Fruit fly (Drosophila melanogaster) whole organism, pupa: ENCODE data around the gene CG4313.
A peak's percentile ranks its signal among the peaks of the same experiment; 100 is the strongest.

Experiments used
- CG10348 ChIP-seq: fragments of 200-800 bp; sonication (Bioruptor generic); IDR thresholded peaks from 2 replicates; pipeline ENCODE4 v1.3.6; 2022; ENCODE audit warnings: missing biosample characterization, missing genetic modification characterization
- CG12605 ChIP-seq: fragments of 200-800 bp; sonication (Bioruptor generic); IDR thresholded peaks from 2 replicates; pipeline ENCODE4 v1.3.6; 2022; ENCODE audit warnings: missing biosample characterization, missing genetic modification characterization
- CG13204 ChIP-seq: fragments of 200-800 bp; sonication (Bioruptor generic); optimal IDR thresholded peaks from 2 replicates; lab custom pipeline; 2018; ENCODE audit warnings: missing biosample characterization, mild to moderate bottlenecking, missing genetic modification characterization, moderate library complexity
- CG14655 ChIP-seq: fragments of 200-800 bp; sonication (Bioruptor generic); optimal IDR thresholded peaks from 3 replicates; lab custom pipeline; 2017; ENCODE audit warnings: mild to moderate bottlenecking, missing biosample characterization, missing genetic modification reagents, missing genetic modification characterization
- CG15710 ChIP-seq: fragments of 200-800 bp; sonication (Bioruptor generic); optimal IDR thresholded peaks from 2 replicates; lab custom pipeline; 2018; ENCODE audit warnings: missing biosample characterization, mild to moderate bottlenecking, missing genetic modification characterization, moderate library complexity
- CG17806 ChIP-seq: fragments of 200-800 bp; sonication (Bioruptor generic); optimal IDR thresholded peaks from 2 replicates; lab custom pipeline; 2018; ENCODE audit warnings: missing biosample characterization, mild to moderate bottlenecking, missing genetic modification characterization, moderate library complexity
- CG32121 ChIP-seq: fragments of 200-800 bp; sonication (Bioruptor generic); IDR thresholded peaks from 2 replicates; pipeline ENCODE4 v1.3.6; 2022; ENCODE audit warnings: missing biosample characterization, missing genetic modification characterization
- CG34367 ChIP-seq: fragments of 200-800 bp; sonication (Bioruptor generic); optimal IDR thresholded peaks from 2 replicates; lab custom pipeline; 2018; ENCODE audit warnings: missing biosample characterization, mild to moderate bottlenecking, missing genetic modification characterization
- CG4496 ChIP-seq: fragments of 200-800 bp; sonication (Bioruptor generic); IDR thresholded peaks from 3 replicates; pipeline ENCODE4 v1.3.6; 2022; ENCODE audit warnings: missing biosample characterization, missing genetic modification characterization
- CG8159 ChIP-seq: fragments of 200-800 bp; sonication (Bioruptor generic); optimal IDR thresholded peaks from 3 replicates; lab custom pipeline; 2018; ENCODE audit warnings: missing biosample characterization, mild to moderate bottlenecking, missing genetic modification characterization, moderate library complexity
- CG8301 ChIP-seq: fragments of 200-800 bp; sonication (Bioruptor generic); optimal IDR thresholded peaks from 2 replicates; lab custom pipeline; 2018; ENCODE audit warnings: missing biosample characterization, mild to moderate bottlenecking, missing genetic modification characterization
- CG9948 ChIP-seq: fragments of 200-800 bp; sonication (Bioruptor generic); optimal IDR thresholded peaks from 2 replicates; lab custom pipeline; 2018; ENCODE audit warnings: missing biosample characterization, mild to moderate bottlenecking, missing genetic modification characterization, moderate library complexity
- D1 ChIP-seq: fragments of 200-800 bp; sonication (Bioruptor generic); optimal IDR thresholded peaks from 2 replicates; lab custom pipeline; 2018; ENCODE audit warnings: missing biosample characterization, mild to moderate bottlenecking, missing genetic modification characterization, moderate library complexity
- EcR ChIP-seq: fragments of 200-800 bp; sonication (Bioruptor generic); optimal IDR thresholded peaks from 3 replicates; lab custom pipeline; 2019; ENCODE audit warnings: missing biosample characterization, missing genetic modification characterization, mild to moderate bottlenecking, moderate library complexity, missing genetic modification reagents
- Ets98B ChIP-seq: fragments of 200-800 bp; sonication (Bioruptor generic); IDR thresholded peaks from 2 replicates; pipeline ENCODE4 v1.3.6; 2022; ENCODE audit warnings: missing biosample characterization, missing genetic modification characterization
- Pif1A ChIP-seq: fragments of 200-800 bp; sonication (Bioruptor generic); optimal IDR thresholded peaks from 3 replicates; lab custom pipeline; 2016; ENCODE audit warnings: missing biosample characterization, missing genetic modification characterization
- Pif1B ChIP-seq: fragments of 200-800 bp; sonication (Bioruptor generic); optimal IDR thresholded peaks from 3 replicates; lab custom pipeline; 2016; ENCODE audit warnings: missing biosample characterization, missing genetic modification characterization
- Snoo ChIP-seq: fragments of 200-800 bp; sonication (Bioruptor generic); optimal IDR thresholded peaks from 3 replicates; lab custom pipeline; 2017; ENCODE audit warnings: missing biosample characterization, mild to moderate bottlenecking, missing genetic modification characterization, inconsistent platforms
- fd96Ca ChIP-seq: fragments of 200-800 bp; sonication (Bioruptor generic); IDR thresholded peaks from 3 replicates; pipeline ENCODE4 v1.3.6; 2022; ENCODE audit warnings: missing biosample characterization, missing genetic modification characterization
- gl ChIP-seq: fragments of 200-800 bp; sonication (Bioruptor generic); optimal IDR thresholded peaks from 2 replicates; lab custom pipeline; 2018; ENCODE audit warnings: missing biosample characterization, mild to moderate bottlenecking, missing genetic modification characterization
- rn ChIP-seq: fragments of 200-800 bp; sonication (Bioruptor generic); IDR thresholded peaks from 2 replicates; pipeline ENCODE4 v1.3.6; 2022; ENCODE audit warnings: missing biosample characterization, missing genetic modification characterization

Gene CG4313

dm6 chrX:2008953-2009452 is 32.7 kb upstream of the CG4313 start, which contains the start of gene PIG-K:
Gene PIG-K (minus strand): TSS chrX:2009364.
- TF ChIP-seq CG8301 (tag; lab: Kevin White, UChicago) (no peak), fd96Ca (GFP tag; lab: Robert Waterston, UW) (no peak), EcR (GFP tag; lab: Kevin White, UChicago) (no peak), CG17806 (no peak), Snoo (tag; lab: Kevin White, UChicago) (no peak), CG32121 (GFP tag; lab: Robert Waterston, UW) (no peak), CG34367 (tag; lab: Kevin White, UChicago) (no peak), Pif1A (GFP tag; lab: Kevin White, UChicago) (no peak), Pif1B (GFP tag; lab: Kevin White, UChicago) (no peak), CG15710 (no peak), CG4496 (GFP tag; lab: Robert Waterston, UW) (no peak), CG9948 (no peak)

DNA sequence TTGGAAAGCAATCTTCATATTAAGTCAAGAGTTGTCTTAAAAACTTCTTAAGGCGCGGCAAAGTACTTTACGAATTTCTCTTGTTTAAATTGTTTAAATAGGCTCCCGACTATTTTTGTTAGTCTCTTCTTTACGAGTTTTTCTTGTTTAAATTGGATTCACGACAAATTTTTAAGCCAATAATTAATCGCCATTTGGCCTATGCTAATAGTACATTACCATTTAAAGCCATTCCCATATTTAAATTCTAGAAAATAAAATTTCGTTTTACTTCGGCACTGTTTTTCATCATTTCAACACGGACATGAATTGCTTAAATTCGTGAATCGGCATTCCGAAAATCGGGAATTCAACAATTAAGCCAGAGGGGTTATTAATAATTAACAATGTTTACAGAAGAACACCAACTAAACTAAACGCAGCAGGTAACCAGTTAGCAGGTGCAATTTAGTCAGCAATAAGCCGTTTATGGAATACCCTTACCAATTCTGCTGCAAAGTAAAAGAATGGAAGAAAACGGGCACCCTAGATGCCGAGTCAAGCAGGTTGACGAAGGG is 32.1 kb upstream of the CG4313 start:
- TF ChIP-seq CG4496 (GFP tag; lab: Robert Waterston, UW) (peak; percentile 61; the same call in 2 of the 3 replicates), Ets98B (GFP tag; lab: Robert Waterston, UW) (peak; percentile 51), CG9948 (peak; percentile 71), EcR (GFP tag; lab: Kevin White, UChicago) (no peak), rn (GFP tag; lab: Robert Waterston, UW) (peak; percentile 62), CG12605 (GFP tag; lab: Robert Waterston, UW) (0 out of 2 replicates have a peak, but pooled peaks have one; percentile 13), gl (tag; lab: Kevin White, UChicago) (no peak), CG10348 (GFP tag; lab: Robert Waterston, UW) (no peak), CG8301 (tag; lab: Kevin White, UChicago) (peak; percentile 64), CG34367 (tag; lab: Kevin White, UChicago) (peak; percentile 46), Snoo (tag; lab: Kevin White, UChicago) (peak; percentile 61), Pif1B (GFP tag; lab: Kevin White, UChicago) (peak; percentile 53), Pif1A (GFP tag; lab: Kevin White, UChicago) (peak; percentile 65), CG15710 (peak; percentile 69), fd96Ca (GFP tag; lab: Robert Waterston, UW) (peak; percentile 42; the same call in 2 of the 3 replicates), CG13204 (GFP tag; lab: Kevin White, UChicago) (no peak), D1 (tag; lab: Kevin White, UChicago) (no peak), CG32121 (GFP tag; lab: Robert Waterston, UW) (peak; percentile 38; the same call in 1 of the 2 replicates), CG14655 (GFP tag; lab: Kevin White, UChicago) (peak; percentile 86), CG17806 (peak; percentile 49), CG8159 (tag; lab: Kevin White, UChicago) (peak; percentile 70)

dm6 chrX:2010010-2010873 is 31.4 kb upstream of the CG4313 start, which contains the start of gene east:
Gene east (plus strand): TSS chrX:2010860.
- TF ChIP-seq CG14655 (GFP tag; lab: Kevin White, UChicago) (no peak), CG17806 (no peak), fd96Ca (GFP tag; lab: Robert Waterston, UW) (no peak; the same call in 2 of the 3 replicates), Snoo (tag; lab: Kevin White, UChicago) (no peak), Pif1B (GFP tag; lab: Kevin White, UChicago) (no peak), CG15710 (no peak), CG8301 (tag; lab: Kevin White, UChicago) (no peak), CG4496 (GFP tag; lab: Robert Waterston, UW) (0 out of 3 replicates have a peak, but pooled peaks have one; percentile 30), CG12605 (GFP tag; lab: Robert Waterston, UW) (no peak), CG8159 (tag; lab: Kevin White, UChicago) (no peak), Pif1A (GFP tag; lab: Kevin White, UChicago) (no peak), CG10348 (GFP tag; lab: Robert Waterston, UW) (no peak), CG32121 (GFP tag; lab: Robert Waterston, UW) (no peak), rn (GFP tag; lab: Robert Waterston, UW) (no peak), Ets98B (GFP tag; lab: Robert Waterston, UW) (no peak), CG13204 (GFP tag; lab: Kevin White, UChicago) (peak; percentile 37), CG34367 (tag; lab: Kevin White, UChicago) (no peak), gl (tag; lab: Kevin White, UChicago) (peak; percentile 57), CG9948 (no peak), D1 (tag; lab: Kevin White, UChicago) (no peak), EcR (GFP tag; lab: Kevin White, UChicago) (no peak)

DNA sequence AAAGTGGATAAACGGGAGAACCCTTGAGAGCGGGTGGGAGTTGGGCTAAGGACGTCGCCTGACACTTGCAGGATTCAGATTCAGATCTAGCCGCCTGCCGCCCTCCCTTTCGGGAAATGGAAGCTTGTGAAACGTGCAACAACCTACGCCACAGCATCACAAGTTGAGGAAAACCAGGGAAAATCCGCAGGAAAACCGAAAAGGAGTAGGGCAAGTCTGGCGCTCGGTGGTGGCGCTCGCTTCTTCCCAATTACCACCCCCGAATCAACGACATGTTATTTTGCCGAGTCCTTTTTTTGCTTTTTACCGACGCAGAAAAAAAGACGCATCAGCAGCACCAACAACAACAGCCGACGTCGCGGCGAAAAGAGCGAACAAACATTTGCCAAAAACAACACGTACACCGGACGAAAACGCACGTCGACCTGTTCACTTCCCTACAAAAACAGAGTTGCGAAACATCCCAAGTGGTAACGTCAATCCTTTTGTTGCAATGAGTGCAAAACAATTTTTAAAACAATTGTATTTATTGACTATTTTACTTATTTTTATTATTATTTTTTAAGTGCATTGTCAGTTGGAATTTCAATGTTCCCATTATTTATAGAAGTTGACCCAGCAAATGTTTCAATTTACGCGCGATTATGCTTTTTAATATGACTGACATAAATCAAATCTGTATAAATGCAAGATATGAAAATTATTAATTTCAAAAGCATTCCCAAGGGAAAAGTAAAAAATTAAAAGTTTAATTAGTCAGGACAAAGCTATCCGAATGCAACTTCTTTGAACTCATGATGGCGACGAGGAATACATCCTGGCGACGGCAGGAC is 30.2 kb upstream of the CG4313 start:
- TF ChIP-seq CG32121 (GFP tag; lab: Robert Waterston, UW) (0 out of 2 replicates have a peak, but pooled peaks have one; percentile 15), CG17806 (peak; percentile 48), fd96Ca (GFP tag; lab: Robert Waterston, UW) (peak; percentile 63; the same call in 2 of the 3 replicates), CG8159 (tag; lab: Kevin White, UChicago) (peak; percentile 50), CG14655 (GFP tag; lab: Kevin White, UChicago) (peak; percentile 73), rn (GFP tag; lab: Robert Waterston, UW) (0 out of 2 replicates have a peak, but pooled peaks have one; percentile 26), CG9948 (peak; percentile 27), CG10348 (GFP tag; lab: Robert Waterston, UW) (no peak), CG13204 (GFP tag; lab: Kevin White, UChicago) (no peak), D1 (tag; lab: Kevin White, UChicago) (no peak), CG34367 (tag; lab: Kevin White, UChicago) (peak; percentile 22), Pif1A (GFP tag; lab: Kevin White, UChicago) (peak; percentile 56), CG8301 (tag; lab: Kevin White, UChicago) (peak; percentile 37), EcR (GFP tag; lab: Kevin White, UChicago) (no peak), Ets98B (GFP tag; lab: Robert Waterston, UW) (peak; percentile 39), Snoo (tag; lab: Kevin White, UChicago) (no peak), CG4496 (GFP tag; lab: Robert Waterston, UW) (peak; percentile 63), CG15710 (peak; percentile 45), Pif1B (GFP tag; lab: Kevin White, UChicago) (peak; percentile 59), CG12605 (GFP tag; lab: Robert Waterston, UW) (no peak), gl (tag; lab: Kevin White, UChicago) (no peak)
